Fruit fly (Drosophila melanogaster) Kc167 (cell line): Measurements from ENCODE around the gene dmrt93B.

Experiments
- Myc ChIP-seq: fragments of >200 bp; optimal IDR thresholded peaks from 2 replicates; lab custom pipeline; 2017; ENCODE audit warnings: missing external identifiers
- Sin3A ChIP-seq: fragments of >200 bp; optimal IDR thresholded peaks from 2 replicates; lab custom pipeline; 2018; ENCODE audit warnings: missing external identifiers
- h ChIP-seq: fragments of >200 bp; optimal IDR thresholded peaks from 3 replicates; lab custom pipeline; 2018; ENCODE audit warnings: missing external identifiers
- insv ChIP-seq: fragments of >200 bp; optimal IDR thresholded peaks from 3 replicates; lab custom pipeline; 2018; ENCODE audit warnings: missing external identifiers
- psq ChIP-seq: fragments of >200 bp; optimal IDR thresholded peaks from 2 replicates; lab custom pipeline; 2017; ENCODE audit warnings: missing external identifiers
- ttk ChIP-seq: sonication (Bioruptor generic); optimal IDR thresholded peaks from 2 replicates; lab custom pipeline; 2017; ENCODE audit warnings: missing external identifiers

dmrt93B gene

dm6 chr3R:21124225-21124624 is 50.4 kb downstream of the dmrt93B start:
- TF ChIP-seq Myc (lab: Kevin White, UChicago) (no peak), psq (lab: Kevin White, UChicago) (no peak), ttk (lab: Kevin White, UChicago) (no peak), Sin3A (lab: Kevin White, UChicago) (no peak), insv (no peak), h (lab: Kevin White, UChicago) (no peak)
